Fruit fly (Drosophila melanogaster): Measurements from ENCODE around the gene CG34250.

- TF ChIP-seq CG8478 (optimal IDR thresholded peaks at IDR 0.05), result no peak
- no peak for TF ChIP-seq CTCF (optimal IDR thresholded peaks at IDR 0.05)
These were observed 45.0 kb upstream of the CG34250 start for dm6 chr3L:17430957-17431585.

Measured in S2 (cell line).